Fruit fly (Drosophila melanogaster) whole organism, prepupa: ENCODE measurements around the gene bun.

Experiments
- CG10631 ChIP-seq: fragments of 200-800 bp; sonication (Bioruptor generic); optimal IDR thresholded peaks from 2 replicates; lab custom pipeline; 2016; ENCODE audit warnings: missing biosample characterization, missing genetic modification characterization
- CG15336 ChIP-seq: fragments of 200-800 bp; sonication (Bioruptor generic); IDR thresholded peaks from 2 replicates; pipeline ENCODE4 v1.3.6; 2022; ENCODE audit warnings: missing biosample characterization, missing genetic modification characterization
- CG1621 ChIP-seq: fragments of 200-800 bp; sonication (Bioruptor generic); optimal IDR thresholded peaks from 3 replicates; lab custom pipeline; 2018; ENCODE audit warnings: missing biosample characterization, mild to moderate bottlenecking, missing genetic modification characterization
- CG6276 ChIP-seq: fragments of 200-800 bp; sonication (Bioruptor generic); optimal IDR thresholded peaks from 2 replicates; lab custom pipeline; 2017; ENCODE audit warnings: missing biosample characterization, mild to moderate bottlenecking, missing genetic modification characterization
- Hr39 ChIP-seq: fragments of 200-800 bp; sonication (Bioruptor generic); optimal IDR thresholded peaks from 2 replicates; lab custom pipeline; 2016; ENCODE audit warnings: missing biosample characterization, missing genetic modification characterization
- Lpt ChIP-seq: fragments of 200-800 bp; sonication (Bioruptor generic); optimal IDR thresholded peaks from 3 replicates; lab custom pipeline; 2016; ENCODE audit warnings: missing biosample characterization, missing genetic modification characterization
- OdsH ChIP-seq: fragments of 200-800 bp; sonication (Bioruptor generic); optimal IDR thresholded peaks from 3 replicates; lab custom pipeline; 2016; ENCODE audit warnings: missing biosample characterization, missing genetic modification characterization
- achi ChIP-seq: fragments of 200-800 bp; sonication (Bioruptor generic); optimal IDR thresholded peaks from 3 replicates; lab custom pipeline; 2016; ENCODE audit warnings: missing biosample characterization, missing genetic modification characterization
- fd85E ChIP-seq: fragments of 200-800 bp; sonication (Bioruptor generic); optimal IDR thresholded peaks from 3 replicates; lab custom pipeline; 2016; ENCODE audit warnings: missing biosample characterization, missing genetic modification characterization
- fkh ChIP-seq: fragments of 200-800 bp; sonication (Bioruptor generic); optimal IDR thresholded peaks from 3 replicates; lab custom pipeline; 2017; ENCODE audit warnings: missing biosample characterization, mild to moderate bottlenecking, missing genetic modification characterization, moderate library complexity
- net ChIP-seq: fragments of 200-800 bp; sonication (Bioruptor generic); optimal IDR thresholded peaks from 3 replicates; lab custom pipeline; 2016; ENCODE audit warnings: missing biosample characterization, missing genetic modification characterization

dm6 chr2L:12455049-12455448, 91.4 kb downstream of the bun start:
- no peak for TF ChIP-seq Hr39
- no peak for TF ChIP-seq OdsH (GFP tag; lab: Kevin White, UChicago)
- TF ChIP-seq Lpt (GFP tag; lab: Kevin White, UChicago), result no peak
- no peak for TF ChIP-seq CG6276
- TF ChIP-seq net (GFP tag; lab: Kevin White, UChicago), result no peak
- no peak for TF ChIP-seq achi
- no peak for TF ChIP-seq CG1621
- no peak for TF ChIP-seq CG10631
- no peak for TF ChIP-seq CG15336 (GFP tag; lab: Robert Waterston, UW)
- TF ChIP-seq fd85E, result no peak
- no peak for TF ChIP-seq fkh (GFP tag; lab: Kevin White, UChicago)
